Fruit fly (Drosophila melanogaster) whole organism, embryonic: ENCODE results near the gene Sfp33A4.
A peak's percentile ranks its signal among the peaks of the same experiment; 100 is the strongest.

Experiments
- Abd-B ChIP-seq: fragments of 200-800 bp; sonication (Bioruptor generic); optimal IDR thresholded peaks from 2 replicates; lab custom pipeline; 2018; ENCODE audit warnings: missing biosample characterization, mild to moderate bottlenecking, missing genetic modification characterization, moderate library complexity
- CG1024 ChIP-seq: fragments of 200-800 bp; sonication (Bioruptor generic); IDR thresholded peaks from 2 replicates; pipeline ENCODE4 v1.3.6; 2022; ENCODE audit warnings: missing biosample characterization, missing genetic modification characterization
- CG10979 ChIP-seq: fragments of 200-800 bp; sonication (Bioruptor generic); optimal IDR thresholded peaks from 2 replicates; lab custom pipeline; 2018; ENCODE audit warnings: missing biosample characterization, mild to moderate bottlenecking, missing genetic modification characterization, moderate library complexity
- CG13123 ChIP-seq: fragments of 200-800 bp; sonication (Bioruptor generic); optimal IDR thresholded peaks from 2 replicates; lab custom pipeline; 2016; ENCODE audit warnings: missing biosample characterization, missing genetic modification characterization
- CG13287 ChIP-seq: fragments of 200-800 bp; sonication (Bioruptor generic); IDR thresholded peaks from 2 replicates; pipeline ENCODE4 v1.3.6; 2022; ENCODE audit warnings: missing biosample characterization, missing genetic modification characterization; ENCODE audit not compliant: partially characterized antibody
- CG13894 ChIP-seq: fragments of 200-800 bp; sonication (Bioruptor generic); optimal IDR thresholded peaks from 3 replicates; lab custom pipeline; 2018; ENCODE audit warnings: missing biosample characterization, mild to moderate bottlenecking, missing genetic modification characterization, moderate library complexity
- CG1529 ChIP-seq: fragments of 200-800 bp; sonication (Bioruptor generic); optimal IDR thresholded peaks from 3 replicates; lab custom pipeline; 2018; ENCODE audit warnings: missing biosample characterization, missing genetic modification characterization
- CG15514 ChIP-seq: fragments of 200-800 bp; sonication (Bioruptor generic); optimal IDR thresholded peaks from 3 replicates; lab custom pipeline; 2017; ENCODE audit warnings: missing biosample characterization, missing genetic modification characterization, mild to moderate bottlenecking, moderate library complexity, missing genetic modification reagents
- CG1602 ChIP-seq: fragments of 200-800 bp; sonication (Bioruptor generic); optimal IDR thresholded peaks from 3 replicates; lab custom pipeline; 2016; ENCODE audit warnings: missing biosample characterization, missing genetic modification characterization
- CG17912 ChIP-seq: fragments of 200-800 bp; sonication (Bioruptor generic); optimal IDR thresholded peaks from 2 replicates; lab custom pipeline; 2018; ENCODE audit warnings: missing biosample characterization, mild to moderate bottlenecking, missing genetic modification characterization
- CG18262 ChIP-seq: fragments of 200-800 bp; optimal IDR thresholded peaks from 3 replicates; lab custom pipeline; 2019; ENCODE audit warnings: missing biosample characterization, mild to moderate bottlenecking, missing genetic modification characterization, moderate library complexity
- CG2120 ChIP-seq: fragments of 200-800 bp; sonication (Bioruptor generic); optimal IDR thresholded peaks from 3 replicates; lab custom pipeline; 2016; ENCODE audit warnings: missing biosample characterization, missing genetic modification characterization
- CG30403 ChIP-seq: fragments of 200-800 bp; sonication (Bioruptor generic); optimal IDR thresholded peaks from 3 replicates; lab custom pipeline; 2016; ENCODE audit warnings: missing biosample characterization, missing genetic modification characterization
- CG3163 ChIP-seq: fragments of 200-800 bp; sonication (Bioruptor generic); optimal IDR thresholded peaks from 3 replicates; lab custom pipeline; 2016; ENCODE audit warnings: missing biosample characterization, missing genetic modification characterization
- CG6272 ChIP-seq: fragments of 200-800 bp; sonication (Bioruptor generic); IDR thresholded peaks from 2 replicates; pipeline ENCODE4 v1.3.6; 2022; ENCODE audit warnings: missing biosample characterization, missing genetic modification characterization
- CG6689 ChIP-seq: fragments of 200-800 bp; sonication (Bioruptor generic); IDR thresholded peaks from 2 replicates; pipeline ENCODE4 v1.3.6; 2022; ENCODE audit warnings: missing biosample characterization, missing genetic modification characterization
- CG7786 ChIP-seq: fragments of 200-800 bp; sonication (Bioruptor generic); optimal IDR thresholded peaks from 2 replicates; lab custom pipeline; 2016; ENCODE audit warnings: missing biosample characterization, missing genetic modification characterization
- CG7928 ChIP-seq: fragments of 200-800 bp; sonication (Bioruptor generic); optimal IDR thresholded peaks from 2 replicates; lab custom pipeline; 2017; ENCODE audit warnings: missing biosample characterization, mild to moderate bottlenecking, missing genetic modification characterization
- Dip2 ChIP-seq: fragments of 200-800 bp; sonication (Bioruptor generic); IDR thresholded peaks from 2 replicates; pipeline ENCODE4 v1.3.6; 2022; ENCODE audit warnings: missing biosample characterization, missing genetic modification characterization
- Fer1 ChIP-seq: fragments of 200-800 bp; sonication (Bioruptor generic); optimal IDR thresholded peaks from 2 replicates; lab custom pipeline; 2017; ENCODE audit warnings: missing biosample characterization, mild to moderate bottlenecking, missing genetic modification characterization
- HLHmδ ChIP-seq: fragments of 200-800 bp; sonication (Bioruptor generic); optimal IDR thresholded peaks from 2 replicates; lab custom pipeline; 2018; ENCODE audit warnings: missing biosample characterization, mild to moderate bottlenecking, missing genetic modification characterization, moderate library complexity
- Jarid2 ChIP-seq: fragments of 200-800 bp; sonication (Bioruptor generic); optimal IDR thresholded peaks from 3 replicates; lab custom pipeline; 2017; ENCODE audit warnings: mild to moderate bottlenecking, missing biosample characterization, missing genetic modification reagents, missing genetic modification characterization
- Kr ChIP-seq: fragments of 200-800 bp; sonication (Bioruptor generic); optimal IDR thresholded peaks from 2 replicates; lab custom pipeline; 2017; ENCODE audit warnings: missing biosample characterization, mild to moderate bottlenecking, missing genetic modification characterization
- Lim3 ChIP-seq: fragments of 200-800 bp; sonication (Bioruptor generic); IDR thresholded peaks from 2 replicates; pipeline ENCODE4 v1.3.6; 2022; ENCODE audit warnings: missing biosample characterization, missing genetic modification characterization
- Med ChIP-seq: fragments of 200-800 bp; sonication (Bioruptor generic); peaks from one replicate; lab custom pipeline; 2016; ENCODE audit warnings: missing biosample characterization, missing genetic modification characterization, mild to moderate bottlenecking, inconsistent platforms, moderate library complexity
- NFAT ChIP-seq: fragments of 200-800 bp; sonication (Bioruptor generic); IDR thresholded peaks from 2 replicates; pipeline ENCODE4 v1.3.6; 2022; ENCODE audit warnings: missing biosample characterization, missing genetic modification characterization
- Pdp1 ChIP-seq, 2 experiments: fragments of 200-800 bp; sonication (Bioruptor generic); optimal IDR thresholded peaks; 3 replicates each; lab custom pipeline; 2016; ENCODE audit warnings: missing biosample characterization in 2 of 2, missing genetic modification characterization in 2 of 2, mild to moderate bottlenecking in 1 of 2, moderate library complexity in 1 of 2
- Scr ChIP-seq: fragments of 200-800 bp; sonication (Bioruptor generic); IDR thresholded peaks from 2 replicates; pipeline ENCODE4 v1.3.6; 2022; ENCODE audit warnings: missing biosample characterization, missing genetic modification characterization; ENCODE audit not compliant: partially characterized antibody
- Sry-δ ChIP-seq: fragments of 200-800 bp; sonication (Bioruptor generic); optimal IDR thresholded peaks from 2 replicates; lab custom pipeline; 2016; ENCODE audit warnings: missing biosample characterization, missing genetic modification characterization
- Xrp1 ChIP-seq: fragments of 200-800 bp; sonication (Bioruptor generic); IDR thresholded peaks from 2 replicates; pipeline ENCODE4 v1.3.6; 2022; ENCODE audit warnings: missing biosample characterization, missing genetic modification characterization
- ara ChIP-seq: fragments of 200-800 bp; sonication (Bioruptor generic); IDR thresholded peaks from 2 replicates; pipeline ENCODE4 v1.3.6; 2022; ENCODE audit warnings: missing biosample characterization, missing genetic modification characterization
- bowl ChIP-seq: fragments of 200-800 bp; sonication (Bioruptor generic); IDR thresholded peaks from 2 replicates; pipeline ENCODE4 v1.3.6; 2022; ENCODE audit warnings: missing biosample characterization, missing genetic modification characterization
- crc ChIP-seq: fragments of 200-800 bp; sonication (Bioruptor generic); optimal IDR thresholded peaks from 2 replicates; lab custom pipeline; 2016; ENCODE audit warnings: missing biosample characterization, missing genetic modification characterization
- dysf ChIP-seq: fragments of 200-800 bp; sonication (Bioruptor generic); IDR thresholded peaks from 3 replicates; pipeline ENCODE4 v1.3.6; 2022; ENCODE audit warnings: missing biosample characterization, missing genetic modification characterization
- en ChIP-seq: fragments of 200-800 bp; sonication (Bioruptor generic); optimal IDR thresholded peaks from 2 replicates; lab custom pipeline; 2016; ENCODE audit warnings: missing biosample characterization, missing genetic modification characterization
- ftz-f1 ChIP-seq: fragments of 200-800 bp; sonication (Bioruptor generic); optimal IDR thresholded peaks from 2 replicates; lab custom pipeline; 2016; ENCODE audit warnings: missing biosample characterization, missing genetic modification characterization
- hbn ChIP-seq: fragments of 200-800 bp; sonication (Bioruptor generic); IDR thresholded peaks from 2 replicates; pipeline ENCODE4 v1.3.6; 2022; ENCODE audit warnings: missing biosample characterization, missing genetic modification characterization; ENCODE audit not compliant: partially characterized antibody
- her ChIP-seq: fragments of 200-800 bp; sonication (Bioruptor generic); optimal IDR thresholded peaks from 2 replicates; lab custom pipeline; 2016; ENCODE audit warnings: missing biosample characterization, missing genetic modification characterization
- hkb ChIP-seq, 2 experiments: fragments of 200-800 bp in 1 of 2; fragments of >200 bp in 1 of 2; sonication (Bioruptor generic) in 1 of 2; IDR thresholded peaks in 1 of 2; optimal IDR thresholded peaks in 1 of 2; 2 replicates each; pipeline versions ENCODE4 v1.3.6 to Lab custom; 2017 to 2022; ENCODE audit warnings: missing biosample characterization in 1 of 2, missing genetic modification characterization in 1 of 2
- lbe ChIP-seq: fragments of 200-800 bp; sonication (Bioruptor generic); optimal IDR thresholded peaks from 2 replicates; lab custom pipeline; 2016; ENCODE audit warnings: missing biosample characterization, mild to moderate bottlenecking, missing genetic modification characterization
- sens ChIP-seq: fragments of 200-800 bp; sonication (Bioruptor generic); peaks from one replicate; lab custom pipeline; 2016; ENCODE audit warnings: missing biosample characterization, missing genetic modification characterization
- sisA ChIP-seq: fragments of 200-800 bp; sonication (Bioruptor generic); IDR thresholded peaks from 2 replicates; pipeline ENCODE4 v1.3.6; 2022; ENCODE audit warnings: missing biosample characterization, missing genetic modification characterization
- slbo ChIP-seq: fragments of 200-800 bp; sonication (Bioruptor generic); IDR thresholded peaks from 2 replicates; pipeline ENCODE4 v1.3.6; 2022; ENCODE audit warnings: missing biosample characterization, missing genetic modification characterization
- sob ChIP-seq: fragments of 200-800 bp; sonication (Bioruptor generic); IDR thresholded peaks from 2 replicates; pipeline ENCODE4 v1.3.6; 2022; ENCODE audit warnings: missing biosample characterization, missing genetic modification characterization
- ssp ChIP-seq: fragments of 200-800 bp; sonication (Bioruptor generic); IDR thresholded peaks from 2 replicates; pipeline ENCODE4 v1.3.6; 2022; ENCODE audit warnings: missing biosample characterization, missing genetic modification characterization
- sug ChIP-seq: fragments of 200-800 bp; optimal IDR thresholded peaks from 2 replicates; lab custom pipeline; 2019; ENCODE audit warnings: missing biosample characterization, mild to moderate bottlenecking, missing genetic modification characterization, moderate library complexity
- tna ChIP-seq: fragments of 200-800 bp; sonication (Bioruptor generic); IDR thresholded peaks from 2 replicates; pipeline ENCODE4 v1.3.6; 2022; ENCODE audit warnings: missing biosample characterization, missing genetic modification characterization; ENCODE audit not compliant: partially characterized antibody
- tx ChIP-seq: fragments of 200-800 bp; sonication (Bioruptor generic); optimal IDR thresholded peaks from 2 replicates; lab custom pipeline; 2016; ENCODE audit warnings: missing biosample characterization, missing genetic modification characterization
- unc-4 ChIP-seq: fragments of 200-800 bp; sonication (Bioruptor generic); IDR thresholded peaks from 2 replicates; pipeline ENCODE4 v1.3.6; 2022; ENCODE audit warnings: missing biosample characterization, missing genetic modification characterization; ENCODE audit not compliant: partially characterized antibody
- unpg ChIP-seq: fragments of 200-800 bp; sonication (Bioruptor generic); optimal IDR thresholded peaks from 3 replicates; lab custom pipeline; 2018; ENCODE audit warnings: missing biosample characterization, mild to moderate bottlenecking, missing genetic modification characterization, moderate library complexity
- z ChIP-seq: fragments of 200-800 bp; sonication (Bioruptor generic); IDR thresholded peaks from 3 replicates; pipeline ENCODE4 v1.3.6; 2022; ENCODE audit warnings: missing biosample characterization, missing genetic modification characterization

Gene Sfp33A4

DNA sequence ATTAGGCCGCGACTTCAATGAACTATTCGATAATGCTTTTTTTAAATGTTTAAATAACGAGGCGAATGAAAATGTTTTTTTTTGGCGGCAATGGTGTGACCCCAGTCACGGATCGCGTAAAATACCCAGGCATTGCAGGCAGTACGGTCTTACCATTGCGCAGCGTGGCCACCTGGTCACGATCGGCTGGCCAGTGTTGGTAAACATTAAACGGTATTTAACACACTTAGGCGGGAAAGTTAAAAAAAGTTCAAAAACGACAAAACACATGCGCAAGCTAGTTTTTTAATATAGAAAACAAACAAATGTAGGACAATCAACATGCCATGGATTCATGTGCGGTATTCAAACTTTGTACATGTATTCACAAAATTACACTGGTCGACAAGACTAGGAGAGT lies 7.8 kb upstream of the Sfp33A4 start, which contains the start of gene esc (continued):
- TF ChIP-seq ftz-f1 (GFP tag; lab: Kevin White, UChicago) (peak; percentile 25), CG30403 (GFP tag; lab: Kevin White, UChicago) (peak; percentile 45), Med (GFP tag; lab: Kevin White, UChicago) (peak; percentile 93), Lim3 (no peak), CG13894 (tag; lab: Kevin White, UChicago) (no peak), CG7928 (GFP tag; lab: Kevin White, UChicago) (no peak), tx (GFP tag; lab: Kevin White, UChicago) (peak; percentile 29), HLHmδ (no peak), Jarid2 (no peak), unc-4 (GFP tag; lab: Robert Waterston, UW) (0 out of 2 replicates have a peak, but pooled peaks have one; percentile 29), Sry-δ (peak; percentile 59), CG1024 (peak; percentile 34), sens (peak; percentile 77), bowl (GFP tag; lab: Robert Waterston, UW) (no peak), crc (GFP tag; lab: Kevin White, UChicago) (no peak), CG17912 (no peak), Scr (no peak; the same call in 1 of the 2 replicates), CG2120 (peak; percentile 57), her (GFP tag; lab: Kevin White, UChicago) (peak; percentile 43), Dip2 (GFP tag; lab: Robert Waterston, UW) (no peak), CG15514 (GFP tag; lab: Kevin White, UChicago) (peak; percentile 46), slbo (GFP tag; lab: Robert Waterston, UW) (peak; percentile 39; the same call in 1 of the 2 replicates), CG13123 (GFP tag; lab: Kevin White, UChicago) (no peak), ara (GFP tag; lab: Robert Waterston, UW) (no peak), CG1602 (peak; percentile 37), CG13287 (GFP tag; lab: Robert Waterston, UW) (no peak; the same call in 1 of the 2 replicates), z (no peak), CG1529 (GFP tag; lab: Kevin White, UChicago) (no peak), ssp (0 out of 2 replicates have a peak, but pooled peaks have one; percentile 24), CG6272 (GFP tag; lab: Robert Waterston, UW) (no peak), Pdp1 (GFP tag; optimal IDR thresholded peaks at IDR 0.05; lab: Kevin White, UChicago) (peak in 1 of 2 experiments; percentile 30), NFAT (GFP tag; lab: Robert Waterston, UW) (peak; percentile 4; the same call in 1 of the 2 replicates), hbn (no peak), CG6689 (GFP tag; lab: Robert Waterston, UW) (no peak), unpg (GFP tag; lab: Kevin White, UChicago) (no peak), sisA (no peak), tna (GFP tag; lab: Robert Waterston, UW) (no peak), en (no peak), Abd-B (GFP tag; lab: Kevin White, UChicago) (peak; percentile 2), CG18262 (tag; lab: Kevin White, UChicago) (no peak), sob (GFP tag; lab: Robert Waterston, UW) (peak; percentile 61; the same call in 1 of the 2 replicates), Kr (GFP tag; lab: Kevin White, UChicago) (no peak), Fer1 (GFP tag; lab: Kevin White, UChicago) (no peak), CG7786 (GFP tag; lab: Kevin White, UChicago) (peak; percentile 64), dysf (GFP tag; lab: Robert Waterston, UW) (no peak; the same call in 2 of the 3 replicates), CG3163 (GFP tag; lab: Kevin White, UChicago) (peak; percentile 13), Xrp1 (GFP tag; lab: Robert Waterston, UW) (no peak; the same call in 1 of the 2 replicates), sug (tag; lab: Kevin White, UChicago) (peak; percentile 13), CG10979 (no peak), lbe (GFP tag; lab: Kevin White, UChicago) (no peak), hkb (optimal IDR thresholded peaks at IDR 0.05; lab: Kevin White, UChicago) (peak; percentile 9), hkb (GFP tag; IDR thresholded peaks at IDR 0.05; lab: Robert Waterston, UW) (no peak)
